Fruit fly (Drosophila melanogaster): Measurements from ENCODE around the gene PGRP-SB1.

Gene PGRP-SB1

dm6 chr3L:16714193-16714538 is 13.6 kb downstream of the PGRP-SB1 start (continued):
- peak; percentile 2 for TF ChIP-seq Oli (tag; optimal IDR thresholded peaks at IDR 0.05)
- peak; percentile 20; the same call in 1 of the 2 replicates for TF ChIP-seq ranshi (GFP tag; IDR thresholded peaks at IDR 0.05)
- TF ChIP-seq dpn (GFP tag; optimal IDR thresholded peaks at IDR 0.05), result peak in 1 of 2 experiments; percentile 12
- no peak for TF ChIP-seq Side (GFP tag; optimal IDR thresholded peaks at IDR 0.05)
- TF ChIP-seq CG3838 (GFP tag; optimal IDR thresholded peaks at IDR 0.05), result no peak
- peak; percentile 13 for TF ChIP-seq D19B (GFP tag; optimal IDR thresholded peaks at IDR 0.05)
- peak; percentile 34 for TF ChIP-seq CG15011 (GFP tag; optimal IDR thresholded peaks at IDR 0.05)
- TF ChIP-seq GATAe (GFP tag; conservative IDR thresholded peaks at IDR 0.05), result no peak
- peak; percentile 48; the same call in 1 of the 3 replicates for TF ChIP-seq ci (GFP tag; IDR thresholded peaks at IDR 0.05)
- TF ChIP-seq pho (GFP tag; optimal IDR thresholded peaks at IDR 0.05), result no peak
- no peak for TF ChIP-seq CG16815 (GFP tag; optimal IDR thresholded peaks at IDR 0.05)
- TF ChIP-seq grau (tag; optimal IDR thresholded peaks at IDR 0.05), result peak; percentile 75
- TF ChIP-seq CG8089 (GFP tag; optimal IDR thresholded peaks at IDR 0.05), result peak; percentile 24
- TF ChIP-seq pnt (GFP tag; optimal IDR thresholded peaks at IDR 0.05), result no peak
- no peak for TF ChIP-seq CG10274 (GFP tag; optimal IDR thresholded peaks at IDR 0.05)
- TF ChIP-seq yki (optimal IDR thresholded peaks at IDR 0.05), result no peak
- TF ChIP-seq wor (GFP tag; IDR thresholded peaks at IDR 0.05), result no peak
- TF ChIP-seq sens (GFP tag), result peak; percentile 59
- TF ChIP-seq CG12391 (tag; optimal IDR thresholded peaks at IDR 0.05), result peak; percentile 8
- TF ChIP-seq CHES-1-like (GFP tag; optimal IDR thresholded peaks at IDR 0.05), result peak; percentile 35
- no peak for TF ChIP-seq nau (GFP tag; optimal IDR thresholded peaks at IDR 0.05)
- peak; percentile 35 for TF ChIP-seq CG15514 (GFP tag; optimal IDR thresholded peaks at IDR 0.05)
- TF ChIP-seq HHEX (GFP tag; optimal IDR thresholded peaks at IDR 0.05), result peak; percentile 19
- no peak for TF ChIP-seq CG33557 (GFP tag; optimal IDR thresholded peaks at IDR 0.05)
- no peak for TF ChIP-seq CG30403 (GFP tag; optimal IDR thresholded peaks at IDR 0.05)
- peak; percentile 17 for TF ChIP-seq CG8944 (GFP tag; optimal IDR thresholded peaks at IDR 0.05)
- TF ChIP-seq CG43689 (GFP tag; IDR thresholded peaks at IDR 0.05), result no peak
- TF ChIP-seq YL-1 (GFP tag; optimal IDR thresholded peaks at IDR 0.05), result peak; percentile 12
- peak; percentile 13 for TF ChIP-seq shn (GFP tag; optimal IDR thresholded peaks at IDR 0.05)
- 0 out of 3 replicates have a peak, but pooled peaks have one; percentile 13 for TF ChIP-seq row (GFP tag; IDR thresholded peaks at IDR 0.05)
- TF ChIP-seq CG15601 (tag; optimal IDR thresholded peaks at IDR 0.05), result no peak
- TF ChIP-seq Xbp1 (GFP tag; optimal IDR thresholded peaks at IDR 0.05), result peak; percentile 10
- TF ChIP-seq lov (optimal IDR thresholded peaks at IDR 0.05), result no peak
- no peak for TF ChIP-seq lov (GFP tag; IDR thresholded peaks at IDR 0.05)
- peak; percentile 35; the same call in 1 of the 2 replicates for TF ChIP-seq seq (GFP tag; IDR thresholded peaks at IDR 0.05)
- no peak for TF ChIP-seq CG16813 (GFP tag; IDR thresholded peaks at IDR 0.05; ENCODE audit: partially characterized antibody)
- TF ChIP-seq CG15479 (GFP tag; optimal IDR thresholded peaks at IDR 0.05), result no peak
- 0 out of 2 replicates have a peak, but pooled peaks have one; percentile 16 for TF ChIP-seq CG32532 (GFP tag; IDR thresholded peaks at IDR 0.05)
- TF ChIP-seq so (GFP tag; IDR thresholded peaks at IDR 0.05), result 0 out of 3 replicates have a peak, but pooled peaks have one; percentile 3
- no peak for TF ChIP-seq CG31224 (GFP tag; IDR thresholded peaks at IDR 0.05)
- TF ChIP-seq CG10209 (GFP tag; optimal IDR thresholded peaks at IDR 0.05), result peak; percentile 30
- TF ChIP-seq CG10543 (GFP tag; optimal IDR thresholded peaks at IDR 0.05), result peak; percentile 37

Measured in whole organism, embryonic.